Worm (Caenorhabditis elegans): ENCODE measurements around the gene enu-3.6.

Gene enu-3.6

ce11 chrIII:10759050-10760023, 9.1 kb downstream of the enu-3.6 start, which contains the start of gene tasp-1 (continued):
- peak; percentile 100 for TF ChIP-seq C17E4.6 (GFP tag; IDR thresholded peaks at IDR 0.05)
- peak; percentile 100 for TF ChIP-seq ztf-26 (tag; optimal IDR thresholded peaks at IDR 0.05)
- TF ChIP-seq T26A5.8 (tag; optimal IDR thresholded peaks at IDR 0.05): peak; percentile 90
- TF ChIP-seq hsf-1 (GFP tag; IDR thresholded peaks at IDR 0.05): peak; percentile 93
- TF ChIP-seq rpc-1 (optimal IDR thresholded peaks at IDR 0.05): peak; percentile 53
- TF ChIP-seq rpc-1 (tag; optimal IDR thresholded peaks at IDR 0.05): peak; percentile 8
- peak; percentile 99 for TF ChIP-seq mcd-1 (GFP tag; IDR thresholded peaks at IDR 0.05)

- no peak for TF ChIP-seq cebp-1 (GFP tag; IDR thresholded peaks at IDR 0.05)
- TF ChIP-seq cebp-1 (tag; optimal IDR thresholded peaks at IDR 0.05): peak; percentile 48
- no peak for TF ChIP-seq ceh-100 (GFP tag; IDR thresholded peaks at IDR 0.05)
- peak; percentile 75 for TF ChIP-seq ama-1 (optimal IDR thresholded peaks at IDR 0.05)
- no peak for TF ChIP-seq ama-1 (GFP tag; optimal IDR thresholded peaks at IDR 0.05)
- no peak for TF ChIP-seq tbx-9 (tag; optimal IDR thresholded peaks at IDR 0.05; ENCODE audit: borderline replicate concordance)
- no peak for TF ChIP-seq K12H6.12 (tag; optimal IDR thresholded peaks at IDR 0.05)
- TF ChIP-seq atf-7 (tag; optimal IDR thresholded peaks at IDR 0.05): peak; percentile 7
- no peak for TF ChIP-seq dpl-1 (GFP tag; optimal IDR thresholded peaks at IDR 0.05)
These were observed 12.8 kb downstream of the enu-3.6 start, which contains the start of gene dpy-28 for ce11 chrIII:10763032-10763431. TSS of gene dpy-28 (plus strand) at chrIII:10763131.

ce11 chrIII:10769693-10770092, 19.5 kb downstream of the enu-3.6 start:
- TF ChIP-seq ama-1 (optimal IDR thresholded peaks at IDR 0.05) (no peak), ama-1 (GFP tag; optimal IDR thresholded peaks at IDR 0.05) (no peak), rec-8 (tag; optimal IDR thresholded peaks at IDR 0.05) (no peak)

- TF ChIP-seq lin-26 (GFP tag; IDR thresholded peaks at IDR 0.05) (no peak), ets-4 (GFP tag; optimal IDR thresholded peaks at IDR 0.05) (no peak), Y53G8AR.9 (GFP tag; conservative IDR thresholded peaks at IDR 0.05) (no peak), F57A8.1 (GFP tag; optimal IDR thresholded peaks at IDR 0.05) (no peak), lin-54 (GFP tag; optimal IDR thresholded peaks at IDR 0.05) (no peak), rec-8 (tag; optimal IDR thresholded peaks at IDR 0.05) (no peak), lir-1 (GFP tag; conservative IDR thresholded peaks at IDR 0.05) (no peak), F49E8.2 (tag; optimal IDR thresholded peaks at IDR 0.05; ENCODE audit: insufficient read depth) (no peak), K11D2.4 (GFP tag; IDR thresholded peaks at IDR 0.05) (no peak), B0035.1 (tag; optimal IDR thresholded peaks at IDR 0.05) (no peak)
These were observed 31.3 kb downstream of the enu-3.6 start, which contains the start of gene ptr-19 for ce11 chrIII:10781553-10781952. TSS of gene ptr-19 (plus strand) at chrIII:10781853.

ce11 chrIII:10783052-10783451, 32.8 kb downstream of the enu-3.6 start:
- TF ChIP-seq athp-1 (tag; optimal IDR thresholded peaks at IDR 0.05) (no peak), nhr-80 (tag; optimal IDR thresholded peaks at IDR 0.05) (peak; percentile 0)

ce11 chrIII:10791233-10791632, 41.0 kb downstream of the enu-3.6 start:
- TF ChIP-seq F10E7.11 (tag; optimal IDR thresholded peaks at IDR 0.05) (no peak), bed-2 (GFP tag; IDR thresholded peaks at IDR 0.05) (no peak), pbrm-1 (GFP tag; IDR thresholded peaks at IDR 0.05) (no peak), B0035.1 (tag; optimal IDR thresholded peaks at IDR 0.05) (no peak), xnd-1 (tag; optimal IDR thresholded peaks at IDR 0.05) (no peak), Y95B8A.8 (GFP tag; IDR thresholded peaks at IDR 0.05) (no peak), egl-18 (GFP tag; IDR thresholded peaks at IDR 0.05) (no peak), F55B11.4 (tag; optimal IDR thresholded peaks at IDR 0.05; ENCODE audit: borderline replicate concordance, insufficient read depth) (no peak), chd-7 (tag; optimal IDR thresholded peaks at IDR 0.05) (no peak), lin-26 (GFP tag; IDR thresholded peaks at IDR 0.05) (no peak), attf-5 (GFP tag; optimal IDR thresholded peaks at IDR 0.05) (no peak), ztf-28 (GFP tag; IDR thresholded peaks at IDR 0.05) (no peak), tbx-9 (tag; optimal IDR thresholded peaks at IDR 0.05; ENCODE audit: borderline replicate concordance) (no peak)
